Fruit fly (Drosophila melanogaster) whole organism, adult: Measurements from ENCODE around the gene abd-A.

Experiments
- CG12768 ChIP-seq: fragments of 200-800 bp; sonication (Bioruptor generic); optimal IDR thresholded peaks from 2 replicates; lab custom pipeline; 2017; ENCODE audit warnings: missing biosample characterization, missing genetic modification characterization, mild to moderate bottlenecking, moderate library complexity, missing genetic modification reagents
- CG33017 ChIP-seq: fragments of 200-800 bp; sonication (Bioruptor generic); optimal IDR thresholded peaks from 2 replicates; lab custom pipeline; 2018; ENCODE audit warnings: missing biosample characterization, mild to moderate bottlenecking, missing genetic modification characterization, moderate library complexity
- CG7101 ChIP-seq: fragments of 200-800 bp; sonication (Bioruptor generic); optimal IDR thresholded peaks from 2 replicates; lab custom pipeline; 2018; ENCODE audit warnings: missing biosample characterization, mild to moderate bottlenecking, missing genetic modification characterization, moderate library complexity
- Clk ChIP-seq: fragments of 200-800 bp; sonication (Bioruptor generic); optimal IDR thresholded peaks from 2 replicates; lab custom pipeline; 2017; ENCODE audit warnings: missing biosample characterization, missing genetic modification characterization
- Hr96 ChIP-seq: fragments of 200-800 bp; sonication (Bioruptor generic); optimal IDR thresholded peaks from 2 replicates; lab custom pipeline; 2016; ENCODE audit warnings: missing biosample characterization, missing genetic modification characterization
- Mnt ChIP-seq: fragments of 200-800 bp; sonication (Bioruptor generic); optimal IDR thresholded peaks from 2 replicates; lab custom pipeline; 2016; ENCODE audit warnings: missing biosample characterization, mild to moderate bottlenecking, missing genetic modification characterization
- bab1 ChIP-seq: fragments of 200-800 bp; sonication (Bioruptor generic); optimal IDR thresholded peaks from 3 replicates; lab custom pipeline; 2019; ENCODE audit warnings: missing biosample characterization, mild to moderate bottlenecking, missing genetic modification characterization, moderate library complexity
- cic ChIP-seq: fragments of 200-800 bp; sonication (Bioruptor generic); optimal IDR thresholded peaks from 2 replicates; lab custom pipeline; 2017; ENCODE audit warnings: missing biosample characterization, mild to moderate bottlenecking, missing genetic modification characterization, moderate library complexity
- cnc ChIP-seq, 2 experiments: fragments of >200 bp; optimal IDR thresholded peaks; 2 replicates each; lab custom pipeline; 2017
- kay ChIP-seq: fragments of 200-800 bp; sonication (Bioruptor generic); peaks from one replicate; lab custom pipeline; 2016; ENCODE audit warnings: missing biosample characterization, missing genetic modification characterization, borderline replicate concordance
- ovo ChIP-seq: fragments of 200-800 bp; sonication (Bioruptor generic); optimal IDR thresholded peaks from 2 replicates; lab custom pipeline; 2016; ENCODE audit warnings: missing biosample characterization, missing genetic modification characterization
- pad ChIP-seq: fragments of 200-800 bp; sonication (Bioruptor generic); optimal IDR thresholded peaks from 3 replicates; lab custom pipeline; 2017; ENCODE audit warnings: missing biosample characterization, missing genetic modification characterization, mild to moderate bottlenecking, moderate library complexity, missing genetic modification reagents
- tj ChIP-seq: fragments of 200-800 bp; sonication (Bioruptor generic); optimal IDR thresholded peaks from 3 replicates; lab custom pipeline; 2017; ENCODE audit warnings: missing biosample characterization, mild to moderate bottlenecking, missing genetic modification characterization, moderate library complexity
- toe ChIP-seq: fragments of 200-800 bp; sonication (Bioruptor generic); optimal IDR thresholded peaks from 2 replicates; lab custom pipeline; 2016; ENCODE audit warnings: missing biosample characterization, missing genetic modification characterization

dm6 chr3R:16843472-16843871, 13.6 kb upstream of the abd-A start:
- no peak for TF ChIP-seq CG12768 (GFP tag; lab: Kevin White, UChicago)
- TF ChIP-seq pad (GFP tag; lab: Kevin White, UChicago) = no peak
- TF ChIP-seq tj (GFP tag; lab: Kevin White, UChicago) = no peak
- no peak for TF ChIP-seq kay (GFP tag; lab: Kevin White, UChicago)
- TF ChIP-seq cic (GFP tag; lab: Kevin White, UChicago) = no peak
- TF ChIP-seq ovo (GFP tag; lab: Kevin White, UChicago) = no peak
- no peak for TF ChIP-seq toe (GFP tag; lab: Kevin White, UChicago)
- no peak for TF ChIP-seq cnc (optimal IDR thresholded peaks at IDR 0.05; lab: Kevin White, UChicago)
- TF ChIP-seq Hr96 (GFP tag; lab: Kevin White, UChicago) = no peak
- no peak for TF ChIP-seq CG33017 (tag; lab: Kevin White, UChicago)
- no peak for TF ChIP-seq CG7101 (tag; lab: Kevin White, UChicago)
- no peak for TF ChIP-seq bab1 (GFP tag; lab: Kevin White, UChicago)
- TF ChIP-seq Clk (GFP tag; lab: Kevin White, UChicago) = no peak
- no peak for TF ChIP-seq Mnt (GFP tag; lab: Kevin White, UChicago)
